Worm (Caenorhabditis elegans) whole organism, young adult: Measurements from ENCODE around the gene daf-7.

Source experiments
- T07F8.4 ChIP-seq: sonication (generic microtip); optimal IDR thresholded peaks from 2 replicates; lab custom pipeline; 2016; ENCODE audit warnings: mild to moderate bottlenecking, missing genetic modification characterization, moderate library complexity, missing compliant biosample characterization
- ama-1 ChIP-seq, 3 experiments: fragments of 150-350 bp in 1 of 3; sonication (generic microtip) in 2 of 3; optimal IDR thresholded peaks; 2 replicates each; lab custom pipeline; 2014 to 2018; ENCODE audit warnings: missing biosample characterization in 2 of 3, missing genetic modification characterization in 2 of 3, missing genetic modification reagents in 2 of 3
- dox-1 ChIP-seq: fragments of 200-800 bp; sonication (Bioruptor generic); IDR thresholded peaks from 2 replicates; pipeline ENCODE4 v1.3.6; 2022; ENCODE audit warnings: missing genetic modification reagents, missing genetic modification characterization, missing compliant biosample characterization
- dpff-1 ChIP-seq: sonication (generic microtip); optimal IDR thresholded peaks from 2 replicates; lab custom pipeline; 2017; ENCODE audit warnings: mild to moderate bottlenecking, missing genetic modification characterization, missing compliant biosample characterization
- efl-1 ChIP-seq: fragments of 150-350 bp; optimal IDR thresholded peaks from 2 replicates; lab custom pipeline; 2014; ENCODE audit warnings: missing biosample characterization, missing genetic modification reagents, missing genetic modification characterization
- let-526 ChIP-seq: fragments of 200-800 bp; sonication (Bioruptor generic); IDR thresholded peaks from 2 replicates; pipeline ENCODE4 v1.3.6; 2022; ENCODE audit warnings: missing genetic modification reagents, missing genetic modification characterization, missing compliant biosample characterization
- lsl-1 ChIP-seq: fragments of 200-800 bp; sonication (Bioruptor generic); optimal IDR thresholded peaks from 2 replicates; lab custom pipeline; 2018; ENCODE audit warnings: mild to moderate bottlenecking, missing genetic modification characterization, moderate library complexity, missing compliant biosample characterization
- nhr-179 ChIP-seq: sonication (generic microtip); optimal IDR thresholded peaks from 2 replicates; lab custom pipeline; 2016; ENCODE audit warnings: mild to moderate bottlenecking, missing genetic modification characterization, missing compliant biosample characterization
- nhr-27 ChIP-seq: fragments of 200-800 bp; sonication (Bioruptor generic); optimal IDR thresholded peaks from 2 replicates; lab custom pipeline; 2018; ENCODE audit warnings: mild to moderate bottlenecking, missing genetic modification characterization, moderate library complexity, missing compliant biosample characterization
- snpc-4 ChIP-seq, 5 experiments: fragments of 150-350 bp in 1 of 5; sonication (generic microtip) in 4 of 5; optimal IDR thresholded peaks; 2 replicates each; lab custom pipeline; 2014 to 2018; ENCODE audit warnings: missing genetic modification characterization in 5 of 5, missing biosample characterization in 3 of 5, antibody characterized with exemption in 2 of 5, mild to moderate bottlenecking in 2 of 5, missing compliant biosample characterization in 2 of 5, missing genotype in 2 of 5, moderate library complexity in 2 of 5, missing genetic modification reagents in 1 of 5
- ztf-26 ChIP-seq: sonication (generic microtip); optimal IDR thresholded peaks from 2 replicates; lab custom pipeline; 2017; ENCODE audit warnings: missing genetic modification characterization, missing compliant biosample characterization

- TF ChIP-seq snpc-4 (GFP tag; optimal IDR thresholded peaks at IDR 0.05; lab: Kevin White, UChicago) (no peak), snpc-4 (tag; optimal IDR thresholded peaks at IDR 0.05; lab: Kevin White, UChicago) (no peak), ztf-26 (tag; lab: Kevin White, UChicago) (no peak), lsl-1 (no peak), dpff-1 (tag; lab: Kevin White, UChicago) (no peak), nhr-179 (tag; lab: Kevin White, UChicago) (no peak), efl-1 (GFP tag; lab: Kevin White, UChicago) (no peak), dox-1 (GFP tag; lab: Robert Waterston, UW) (no peak), let-526 (no peak), ama-1 (optimal IDR thresholded peaks at IDR 0.05; lab: Kevin White, UChicago) (no peak), ama-1 (GFP tag; optimal IDR thresholded peaks at IDR 0.05; lab: Kevin White, UChicago) (no peak), nhr-27 (tag; lab: Kevin White, UChicago) (no peak), T07F8.4 (tag; lab: Kevin White, UChicago) (no peak)
These were observed 20.3 kb downstream of the daf-7 start, which contains the start of gene ceeh-1 for ce11 chrIII:831961-832360.
